Fruit fly (Drosophila melanogaster): ENCODE results near the gene Sfp26Ad.

dm6 chr2L:5894533-5894932 is 48.6 kb downstream of the Sfp26Ad start:
- TF ChIP-seq CG10348 (GFP tag; IDR thresholded peaks at IDR 0.05) (no peak), CG14655 (GFP tag; optimal IDR thresholded peaks at IDR 0.05) (no peak), Snoo (tag; optimal IDR thresholded peaks at IDR 0.05) (no peak), CG17806 (tag; optimal IDR thresholded peaks at IDR 0.05) (no peak), CG32121 (GFP tag; IDR thresholded peaks at IDR 0.05) (no peak)
